Fruit fly (Drosophila melanogaster) whole organism, embryonic: ENCODE data around the gene lili.

Experiments
- Abd-B ChIP-seq: fragments of 200-800 bp; sonication (Bioruptor generic); optimal IDR thresholded peaks from 2 replicates; lab custom pipeline; 2018; ENCODE audit warnings: missing biosample characterization, mild to moderate bottlenecking, missing genetic modification characterization, moderate library complexity
- Atf6 ChIP-seq: fragments of 200-800 bp; sonication (Bioruptor generic); IDR thresholded peaks from 2 replicates; pipeline ENCODE4 v1.3.6; 2022; ENCODE audit warnings: missing biosample characterization, missing genetic modification characterization
- B-H1 ChIP-seq: fragments of 200-800 bp; sonication (Bioruptor generic); IDR thresholded peaks from 3 replicates; pipeline ENCODE4 v1.3.6; 2022; ENCODE audit warnings: missing biosample characterization, missing genetic modification characterization
- BEAF-32 ChIP-seq: fragments of 200-800 bp; sonication (Bioruptor generic); optimal IDR thresholded peaks from 3 replicates; lab custom pipeline; 2017; ENCODE audit warnings: missing biosample characterization, missing genetic modification characterization, mild to moderate bottlenecking, moderate library complexity, missing genetic modification reagents
- CG10431 ChIP-seq: fragments of 200-800 bp; sonication (Bioruptor generic); optimal IDR thresholded peaks from 3 replicates; lab custom pipeline; 2018; ENCODE audit warnings: missing biosample characterization, mild to moderate bottlenecking, missing genetic modification characterization
- CG10462 ChIP-seq: fragments of 200-800 bp; sonication (Bioruptor generic); optimal IDR thresholded peaks from 2 replicates; lab custom pipeline; 2016; ENCODE audit warnings: missing biosample characterization, missing genetic modification characterization
- CG10654 ChIP-seq: fragments of 200-800 bp; sonication (Bioruptor generic); optimal IDR thresholded peaks from 2 replicates; lab custom pipeline; 2016; ENCODE audit warnings: missing biosample characterization, missing genetic modification characterization
- CG12104 ChIP-seq: fragments of 200-800 bp; sonication (Bioruptor generic); optimal IDR thresholded peaks from 3 replicates; lab custom pipeline; 2016; ENCODE audit warnings: missing biosample characterization, missing genetic modification characterization
- CG12391 ChIP-seq: fragments of 200-800 bp; sonication (Bioruptor generic); optimal IDR thresholded peaks from 3 replicates; lab custom pipeline; 2018; ENCODE audit warnings: missing biosample characterization, mild to moderate bottlenecking, missing genetic modification characterization, moderate library complexity
- CG15601 ChIP-seq: fragments of 200-800 bp; sonication (Bioruptor generic); optimal IDR thresholded peaks from 3 replicates; lab custom pipeline; 2019; ENCODE audit warnings: missing biosample characterization, mild to moderate bottlenecking, missing genetic modification characterization, moderate library complexity
- CG17186 ChIP-seq: fragments of 200-800 bp; sonication (Bioruptor generic); optimal IDR thresholded peaks from 3 replicates; lab custom pipeline; 2017; ENCODE audit warnings: missing biosample characterization, missing genetic modification reagents, missing genetic modification characterization
- CG17328 ChIP-seq: fragments of 200-800 bp; sonication (Bioruptor generic); IDR thresholded peaks from 2 replicates; pipeline ENCODE4 v1.3.6; 2022; ENCODE audit warnings: missing biosample characterization, missing genetic modification characterization
- CG17359 ChIP-seq: fragments of 200-800 bp; sonication (Bioruptor generic); optimal IDR thresholded peaks from 3 replicates; lab custom pipeline; 2018; ENCODE audit warnings: missing biosample characterization, mild to moderate bottlenecking, missing genetic modification characterization, moderate library complexity
- CG18619 ChIP-seq: fragments of 200-800 bp; sonication (Bioruptor generic); optimal IDR thresholded peaks from 3 replicates; lab custom pipeline; 2017; ENCODE audit warnings: missing biosample characterization, mild to moderate bottlenecking, missing genetic modification characterization
- CG33557 ChIP-seq: fragments of 200-800 bp; sonication (Bioruptor generic); optimal IDR thresholded peaks from 2 replicates; lab custom pipeline; 2019; ENCODE audit warnings: missing biosample characterization, mild to moderate bottlenecking, missing genetic modification characterization, moderate library complexity
- CG4617 ChIP-seq: fragments of 200-800 bp; sonication (Bioruptor generic); optimal IDR thresholded peaks from 3 replicates; lab custom pipeline; 2016; ENCODE audit warnings: missing biosample characterization, missing genetic modification characterization, borderline replicate concordance
- CG4854 ChIP-seq: fragments of 200-800 bp; sonication (Bioruptor generic); optimal IDR thresholded peaks from 2 replicates; lab custom pipeline; 2016; ENCODE audit warnings: missing biosample characterization, missing genetic modification characterization, inconsistent platforms
- CG6254 ChIP-seq: fragments of 200-800 bp; sonication (Bioruptor generic); optimal IDR thresholded peaks from 3 replicates; lab custom pipeline; 2017; ENCODE audit warnings: mild to moderate bottlenecking, missing biosample characterization, missing genetic modification reagents, missing genetic modification characterization
- CG6689 ChIP-seq: fragments of 200-800 bp; sonication (Bioruptor generic); IDR thresholded peaks from 2 replicates; pipeline ENCODE4 v1.3.6; 2022; ENCODE audit warnings: missing biosample characterization, missing genetic modification characterization
- CG6791 ChIP-seq: fragments of 200-800 bp; sonication (Bioruptor generic); IDR thresholded peaks from 3 replicates; pipeline ENCODE4 v1.3.6; 2022; ENCODE audit warnings: missing biosample characterization, missing genetic modification characterization; ENCODE audit not compliant: partially characterized antibody
- CG8359 ChIP-seq: fragments of 200-800 bp; sonication (Bioruptor generic); optimal IDR thresholded peaks from 2 replicates; lab custom pipeline; 2017; ENCODE audit warnings: missing biosample characterization, mild to moderate bottlenecking, missing genetic modification characterization, borderline replicate concordance
- CG9215 ChIP-seq: fragments of 200-800 bp; sonication (Bioruptor generic); IDR thresholded peaks from 2 replicates; pipeline ENCODE4 v1.3.6; 2022; ENCODE audit warnings: missing biosample characterization, missing genetic modification characterization
- CG9817 ChIP-seq: fragments of 200-800 bp; sonication (Bioruptor generic); optimal IDR thresholded peaks from 2 replicates; lab custom pipeline; 2018; ENCODE audit warnings: missing biosample characterization, mild to moderate bottlenecking, missing genetic modification characterization, moderate library complexity
- MBD-R2 ChIP-seq: fragments of 200-800 bp; sonication (Bioruptor generic); IDR thresholded peaks from 2 replicates; pipeline ENCODE4 v1.3.6; 2022; ENCODE audit warnings: missing biosample characterization, missing genetic modification characterization
- Meics ChIP-seq: fragments of 200-800 bp; sonication (Bioruptor generic); optimal IDR thresholded peaks from 2 replicates; lab custom pipeline; 2017; ENCODE audit warnings: missing biosample characterization, mild to moderate bottlenecking, missing genetic modification characterization
- Myb ChIP-seq: fragments of 200-800 bp; sonication (Bioruptor generic); optimal IDR thresholded peaks from 2 replicates; lab custom pipeline; 2016; ENCODE audit warnings: missing biosample characterization, missing genetic modification characterization
- Oli ChIP-seq: fragments of 200-800 bp; sonication (Bioruptor generic); optimal IDR thresholded peaks from 2 replicates; lab custom pipeline; 2018; ENCODE audit warnings: missing biosample characterization, mild to moderate bottlenecking, missing genetic modification characterization, moderate library complexity
- Ptx1 ChIP-seq: fragments of 200-800 bp; sonication (Bioruptor generic); IDR thresholded peaks from 2 replicates; pipeline ENCODE4 v1.3.6; 2022; ENCODE audit warnings: missing biosample characterization, missing genetic modification characterization
- Xrp1 ChIP-seq: fragments of 200-800 bp; sonication (Bioruptor generic); IDR thresholded peaks from 2 replicates; pipeline ENCODE4 v1.3.6; 2022; ENCODE audit warnings: missing biosample characterization, missing genetic modification characterization
- YL-1 ChIP-seq: fragments of 200-800 bp; sonication (Bioruptor generic); optimal IDR thresholded peaks from 3 replicates; lab custom pipeline; 2017; ENCODE audit warnings: missing biosample characterization, mild to moderate bottlenecking, missing genetic modification characterization
- al ChIP-seq: fragments of 200-800 bp; sonication (Bioruptor generic); IDR thresholded peaks from 2 replicates; pipeline ENCODE4 v1.3.6; 2022; ENCODE audit warnings: missing biosample characterization, missing genetic modification characterization
- az2 ChIP-seq: fragments of 200-800 bp; sonication (Bioruptor generic); optimal IDR thresholded peaks from 3 replicates; lab custom pipeline; 2016; ENCODE audit warnings: missing biosample characterization, missing genetic modification characterization
- cad ChIP-seq: fragments of >200 bp; optimal IDR thresholded peaks from 2 replicates; lab custom pipeline; 2017; ENCODE audit warnings: missing biosample characterization, missing genetic modification characterization
- dm ChIP-seq: fragments of 200-800 bp; sonication (Bioruptor generic); optimal IDR thresholded peaks from 3 replicates; lab custom pipeline; 2016; ENCODE audit warnings: missing biosample characterization, missing genetic modification characterization
- dpn ChIP-seq, 2 experiments: fragments of 200-800 bp; sonication (Bioruptor generic); optimal IDR thresholded peaks; 3 replicates each; lab custom pipeline; 2016; ENCODE audit warnings: missing biosample characterization in 2 of 2, missing genetic modification characterization in 2 of 2
- esg ChIP-seq: fragments of 200-800 bp; sonication (Bioruptor generic); conservative IDR thresholded peaks from 2 replicates; pipeline ENCODE4 v1.3.6; 2022; ENCODE audit warnings: missing biosample characterization, missing genetic modification characterization
- grau ChIP-seq: fragments of 200-800 bp; optimal IDR thresholded peaks from 3 replicates; lab custom pipeline; 2019; ENCODE audit warnings: missing biosample characterization, mild to moderate bottlenecking, missing genetic modification characterization, moderate library complexity
- klu ChIP-seq: fragments of 200-800 bp; sonication (Bioruptor generic); IDR thresholded peaks from 2 replicates; pipeline ENCODE4 v1.3.6; 2022; ENCODE audit warnings: missing biosample characterization, missing genetic modification characterization
- lola ChIP-seq, 3 experiments: fragments of >200 bp in 2 of 3; fragments of 200-800 bp in 1 of 3; sonication (Bioruptor generic) in 1 of 3; optimal IDR thresholded peaks; 2 replicates each; lab custom pipeline; 2017 to 2019; ENCODE audit warnings: missing biosample characterization in 3 of 3, missing genetic modification characterization in 3 of 3, mild to moderate bottlenecking in 1 of 3, moderate library complexity in 1 of 3
- oc ChIP-seq: fragments of 200-800 bp; sonication (Bioruptor generic); optimal IDR thresholded peaks from 2 replicates; lab custom pipeline; 2018; ENCODE audit warnings: missing biosample characterization, mild to moderate bottlenecking, missing genetic modification characterization, moderate library complexity
- peb ChIP-seq: fragments of 200-800 bp; sonication (Bioruptor generic); IDR thresholded peaks from 2 replicates; pipeline ENCODE4 v1.3.6; 2022; ENCODE audit warnings: missing biosample characterization, missing genetic modification characterization
- prd ChIP-seq, 3 experiments: fragments of >200 bp in 2 of 3; fragments of 200-800 bp in 1 of 3; sonication (Bioruptor generic) in 1 of 3; optimal IDR thresholded peaks in 2 of 3; IDR thresholded peaks in 1 of 3; 2 replicates in 2 of 3; 3 replicates in 1 of 3; pipeline versions ENCODE4 v1.3.6 to Lab custom; 2017 to 2022; ENCODE audit warnings: missing biosample characterization in 1 of 3, missing genetic modification characterization in 1 of 3
- pum ChIP-seq: fragments of 200-800 bp; sonication (Bioruptor generic); optimal IDR thresholded peaks from 2 replicates; lab custom pipeline; 2016; ENCODE audit warnings: missing biosample characterization, missing genetic modification characterization
- repo ChIP-seq: fragments of 200-800 bp; sonication (Bioruptor generic); optimal IDR thresholded peaks from 2 replicates; lab custom pipeline; 2016; ENCODE audit warnings: missing biosample characterization, missing genetic modification characterization
- sob ChIP-seq: fragments of 200-800 bp; sonication (Bioruptor generic); IDR thresholded peaks from 2 replicates; pipeline ENCODE4 v1.3.6; 2022; ENCODE audit warnings: missing biosample characterization, missing genetic modification characterization
- tin ChIP-seq: fragments of 200-800 bp; sonication (Bioruptor generic); optimal IDR thresholded peaks from 3 replicates; lab custom pipeline; 2016; ENCODE audit warnings: missing biosample characterization, missing genetic modification characterization
- ttk ChIP-seq: fragments of 200-800 bp; sonication (Bioruptor generic); IDR thresholded peaks from 2 replicates; pipeline ENCODE4 v2.1.2; 2022; ENCODE audit warnings: missing biosample characterization, missing genetic modification characterization
- zen ChIP-seq: fragments of 200-800 bp; sonication (Bioruptor generic); optimal IDR thresholded peaks from 3 replicates; lab custom pipeline; 2018; ENCODE audit warnings: missing biosample characterization, mild to moderate bottlenecking, missing genetic modification characterization, moderate library complexity

Gene lili

DNA sequence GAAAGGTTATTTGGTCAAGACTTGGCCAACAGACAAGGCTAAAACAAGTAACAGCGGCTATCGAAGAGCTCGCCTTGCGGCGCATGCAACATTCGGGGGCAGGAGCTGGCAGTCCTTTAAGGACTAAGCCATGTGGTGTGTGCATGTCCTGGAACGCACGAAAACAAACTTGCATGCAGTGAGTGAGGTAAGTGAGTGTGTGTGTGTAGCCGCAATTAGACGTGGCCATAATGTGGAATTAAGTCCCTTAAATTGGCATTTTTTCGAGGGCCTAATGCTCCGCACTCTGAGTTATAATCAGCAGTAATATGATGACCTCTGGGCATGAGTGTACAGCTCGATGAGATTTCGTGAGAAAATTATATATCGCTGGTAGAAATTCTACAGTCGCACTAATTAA lies 19.8 kb upstream of the lili start, which contains the start of gene sosie:
Gene sosie, plus strand, starts transcription at position 301 of the 400 bp plus-strand sequence.
- TF ChIP-seq repo: no peak
- TF ChIP-seq dm: no peak
- no peak for TF ChIP-seq CG33557 (GFP tag; lab: Kevin White, UChicago)

DNA sequence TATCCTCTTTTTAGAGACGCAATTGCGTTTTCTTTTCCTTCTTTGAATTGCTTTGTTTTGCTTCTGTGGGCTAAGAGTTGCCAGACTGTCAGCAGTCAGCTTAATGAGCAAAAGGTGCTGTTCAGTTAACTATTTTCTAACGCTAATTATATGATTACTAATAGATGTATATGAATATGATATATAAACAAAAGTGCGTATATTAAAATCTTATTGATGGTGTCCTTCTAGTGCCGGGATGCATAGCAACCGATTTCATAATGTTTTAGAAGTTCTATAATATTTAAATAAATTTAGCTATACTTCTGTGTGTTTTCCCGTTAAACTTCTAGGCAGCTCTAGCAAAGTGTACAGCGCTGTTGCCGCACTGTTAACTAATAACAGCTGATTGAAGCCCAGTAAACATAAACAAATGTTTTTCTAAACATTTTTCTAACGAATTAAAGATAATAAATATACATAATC lies 16.1 kb upstream of the lili start, which contains the start of the genes Kaz and CG43273:
Gene Kaz, minus strand, starts transcription at position 73 of the 465 bp plus-strand sequence.
Gene CG43273, plus strand, starts transcription at position 415 of the 465 bp plus-strand sequence.
- TF ChIP-seq pum (GFP tag; lab: Kevin White, UChicago) (peak; percentile 0), CG6254 (GFP tag; lab: Kevin White, UChicago) (peak; percentile 7), CG4617 (GFP tag; lab: Kevin White, UChicago) (peak; percentile 57), peb (GFP tag; lab: Robert Waterston, UW) (peak; percentile 37; the same call in 1 of the 2 replicates), Atf6 (GFP tag; lab: Robert Waterston, UW) (no peak), ttk (GFP tag; lab: Robert Waterston, UW) (no peak), MBD-R2 (GFP tag; lab: Robert Waterston, UW) (peak; percentile 82), CG9817 (tag; lab: Kevin White, UChicago) (peak; percentile 73), Meics (GFP tag; lab: Kevin White, UChicago) (peak; percentile 58), CG17186 (GFP tag; lab: Kevin White, UChicago) (peak; percentile 44), CG15601 (tag; lab: Kevin White, UChicago) (peak; percentile 43), CG17359 (peak; percentile 46), CG9215 (GFP tag; lab: Robert Waterston, UW) (peak; percentile 50), az2 (GFP tag; lab: Kevin White, UChicago) (peak; percentile 55), BEAF-32 (peak; percentile 27), prd (optimal IDR thresholded peaks at IDR 0.05; lab: Kevin White, UChicago) (no peak), prd (GFP tag; IDR thresholded peaks at IDR 0.05; lab: Robert Waterston, UW) (peak; percentile 64; the same call in 2 of the 3 replicates), klu (GFP tag; lab: Robert Waterston, UW) (peak; percentile 30; the same call in 1 of the 2 replicates), zen (tag; lab: Kevin White, UChicago) (peak; percentile 93), grau (tag; lab: Kevin White, UChicago) (no peak), CG8359 (GFP tag; lab: Kevin White, UChicago) (no peak), CG17328 (peak; percentile 33; the same call in 1 of the 2 replicates), CG12391 (tag; lab: Kevin White, UChicago) (peak; percentile 81), tin (GFP tag; lab: Kevin White, UChicago) (peak; percentile 52), CG6791 (GFP tag; lab: Robert Waterston, UW) (no peak), Oli (peak; percentile 44), oc (tag; lab: Kevin White, UChicago) (peak; percentile 76), dpn (GFP tag; optimal IDR thresholded peaks at IDR 0.05; lab: Kevin White, UChicago) (peak in 1 of 2 experiments; percentile 68), lola (GFP tag; optimal IDR thresholded peaks at IDR 0.05; lab: Kevin White, UChicago) (peak in 1 of 3 experiments; percentile 65), esg (peak; percentile 25; the same call in 1 of the 2 replicates), YL-1 (peak; percentile 69), Ptx1 (GFP tag; lab: Robert Waterston, UW) (peak; percentile 75), cad (GFP tag; lab: Kevin White, UChicago) (no peak), sob (peak; percentile 59), CG18619 (GFP tag; lab: Kevin White, UChicago) (peak; percentile 36), CG10431 (GFP tag; lab: Kevin White, UChicago) (no peak), Myb (no peak), CG12104 (peak; percentile 0), CG4854 (no peak), CG6689 (GFP tag; lab: Robert Waterston, UW) (no peak), CG10462 (GFP tag; lab: Kevin White, UChicago) (peak; percentile 44), Abd-B (GFP tag; lab: Kevin White, UChicago) (peak; percentile 81), B-H1 (GFP tag; lab: Robert Waterston, UW) (no peak), CG10654 (GFP tag; lab: Kevin White, UChicago) (peak; percentile 17), Xrp1 (GFP tag; lab: Robert Waterston, UW) (peak; percentile 40; the same call in 1 of the 2 replicates), al (peak; percentile 36; the same call in 1 of the 2 replicates)
